Worm (Caenorhabditis elegans) whole organism, L3 larva: ENCODE measurements around the gene asm-1.

ENCODE experiments used
- ama-1 ChIP-seq: fragments of 150-350 bp; optimal IDR thresholded peaks from 2 replicates; lab custom pipeline; 2018
- ceh-28 ChIP-seq: fragments of 150-350 bp; optimal IDR thresholded peaks from 2 replicates; lab custom pipeline; 2014; ENCODE audit warnings: missing biosample characterization, missing genetic modification reagents, missing genetic modification characterization
- ceh-82 ChIP-seq: fragments of 150-350 bp; optimal IDR thresholded peaks from 2 replicates; lab custom pipeline; 2014; ENCODE audit warnings: missing biosample characterization, missing genetic modification characterization
- ceh-9 ChIP-seq: sonication (generic microtip); optimal IDR thresholded peaks from 2 replicates; lab custom pipeline; 2018; ENCODE audit warnings: missing biosample characterization, missing genetic modification characterization
- egl-27 ChIP-seq: sonication (generic microtip); optimal IDR thresholded peaks from 4 replicates; lab custom pipeline; 2017; ENCODE audit warnings: missing biosample characterization, missing genetic modification reagents, missing genetic modification characterization
- elt-1 ChIP-seq: fragments of 150-350 bp; optimal IDR thresholded peaks from 2 replicates; lab custom pipeline; 2014; ENCODE audit warnings: missing biosample characterization, missing genetic modification characterization
- elt-2 ChIP-seq: sonication (generic microtip); optimal IDR thresholded peaks from 2 replicates; lab custom pipeline; 2016; ENCODE audit warnings: missing genetic modification reagents, mild to moderate bottlenecking, missing genetic modification characterization, missing compliant biosample characterization
- elt-3 ChIP-seq, 3 experiments: fragments of 150-350 bp in 1 of 3; sonication (generic microtip) in 2 of 3; optimal IDR thresholded peaks; 2 replicates in 2 of 3; 4 replicates in 1 of 3; lab custom pipeline; 2014 to 2017; ENCODE audit warnings: missing biosample characterization in 3 of 3, missing genetic modification characterization in 3 of 3
- fkh-10 ChIP-seq: sonication (generic microtip); optimal IDR thresholded peaks from 2 replicates; lab custom pipeline; 2017; ENCODE audit warnings: missing biosample characterization, missing genetic modification reagents, missing genetic modification characterization
- fkh-2 ChIP-seq: fragments of 150-350 bp; optimal IDR thresholded peaks from 2 replicates; lab custom pipeline; 2014; ENCODE audit warnings: missing biosample characterization, missing genetic modification reagents, missing genetic modification characterization
- fos-1 ChIP-seq: fragments of 150-350 bp; optimal IDR thresholded peaks from 2 replicates; lab custom pipeline; 2014; ENCODE audit warnings: missing biosample characterization, missing genetic modification characterization
- hmg-11 ChIP-seq: sonication (generic microtip); optimal IDR thresholded peaks from 2 replicates; lab custom pipeline; 2016; ENCODE audit warnings: missing genetic modification characterization, missing compliant biosample characterization
- lin-39 ChIP-seq: fragments of 150-350 bp; optimal IDR thresholded peaks from 2 replicates; lab custom pipeline; 2018; ENCODE audit warnings: missing biosample characterization, missing genetic modification reagents, missing genetic modification characterization
- lsy-12 ChIP-seq: sonication (generic microtip); optimal IDR thresholded peaks from 2 replicates; lab custom pipeline; 2016; ENCODE audit warnings: mild to moderate bottlenecking, missing genetic modification characterization, missing compliant biosample characterization
- mdl-1 ChIP-seq: fragments of 150-350 bp; optimal IDR thresholded peaks from 2 replicates; lab custom pipeline; 2014; ENCODE audit warnings: missing biosample characterization, missing genetic modification characterization
- nfya-1 ChIP-seq: sonication (generic microtip); optimal IDR thresholded peaks from 2 replicates; lab custom pipeline; 2017; ENCODE audit warnings: missing genetic modification characterization, mild to moderate bottlenecking, missing compliant biosample characterization, antibody characterized with exemption, moderate library complexity; ENCODE audit not compliant: insufficient read depth
- nhr-12 ChIP-seq: fragments of 150-350 bp; optimal IDR thresholded peaks from 2 replicates; lab custom pipeline; 2014; ENCODE audit warnings: missing biosample characterization, missing genetic modification characterization
- nhr-23 ChIP-seq: fragments of 150-350 bp; optimal IDR thresholded peaks from 2 replicates; lab custom pipeline; 2014; ENCODE audit warnings: missing biosample characterization, missing genetic modification reagents, missing genetic modification characterization
- nhr-237 ChIP-seq: fragments of 150-350 bp; optimal IDR thresholded peaks from 2 replicates; lab custom pipeline; 2014; ENCODE audit warnings: missing biosample characterization, missing genetic modification characterization
- nhr-28 ChIP-seq: fragments of 150-350 bp; optimal IDR thresholded peaks from 2 replicates; lab custom pipeline; 2014; ENCODE audit warnings: missing biosample characterization, missing genetic modification characterization
- nhr-43 ChIP-seq: sonication (generic microtip); optimal IDR thresholded peaks from 2 replicates; lab custom pipeline; 2016; ENCODE audit warnings: mild to moderate bottlenecking, missing genetic modification characterization, missing compliant biosample characterization; ENCODE audit not compliant: poor library complexity, severe bottlenecking
- nhr-67 ChIP-seq: fragments of 150-350 bp; optimal IDR thresholded peaks from 2 replicates; lab custom pipeline; 2014; ENCODE audit warnings: missing biosample characterization, missing genetic modification characterization
- pha-4 ChIP-seq: fragments of 150-350 bp; optimal IDR thresholded peaks from 2 replicates; lab custom pipeline; 2014; ENCODE audit warnings: missing biosample characterization, missing genetic modification reagents, missing genetic modification characterization
- pqm-1 ChIP-seq: fragments of 150-350 bp; optimal IDR thresholded peaks from 2 replicates; lab custom pipeline; 2017; ENCODE audit warnings: missing biosample characterization, missing genetic modification characterization, inconsistent platforms
- sea-2 ChIP-seq: fragments of 150-350 bp; sonication (generic microtip); optimal IDR thresholded peaks from 4 replicates; lab custom pipeline; 2014; ENCODE audit warnings: missing biosample characterization, missing genetic modification reagents, missing genetic modification characterization
- skn-1 ChIP-seq: fragments of 150-350 bp; optimal IDR thresholded peaks from 2 replicates; lab custom pipeline; 2014; ENCODE audit warnings: missing biosample characterization, missing genetic modification characterization
- snpc-4 ChIP-seq: fragments of 150-350 bp; optimal IDR thresholded peaks from 2 replicates; lab custom pipeline; 2014; ENCODE audit warnings: missing biosample characterization, missing genetic modification characterization
- tbx-2 ChIP-seq: sonication (generic microtip); optimal IDR thresholded peaks from 2 replicates; lab custom pipeline; 2016; ENCODE audit warnings: mild to moderate bottlenecking, missing genetic modification characterization, missing compliant biosample characterization
- ztf-11 ChIP-seq: fragments of 150-350 bp; optimal IDR thresholded peaks from 2 replicates; lab custom pipeline; 2014; ENCODE audit warnings: missing biosample characterization, missing genetic modification characterization
- ztf-4 ChIP-seq: fragments of 150-350 bp; optimal IDR thresholded peaks from 2 replicates; lab custom pipeline; 2014; ENCODE audit warnings: missing biosample characterization, missing genetic modification characterization

Gene asm-1

ce11 chrII:6926488-6926887 lies 16.6 kb downstream of the asm-1 start (continued):
- peak; percentile 60 for TF ChIP-seq lin-39 (tag; lab: Kevin White, UChicago)
- TF ChIP-seq pha-4, result peak; percentile 68
- no peak for TF ChIP-seq ztf-4 (tag; lab: Kevin White, UChicago)
- no peak for TF ChIP-seq ceh-82 (tag; lab: Kevin White, UChicago)
- no peak for TF ChIP-seq ztf-11 (tag; lab: Kevin White, UChicago)
- peak; percentile 59 for TF ChIP-seq egl-27

- TF ChIP-seq lin-39 (tag; lab: Kevin White, UChicago), result no peak
- TF ChIP-seq fkh-10 (GFP tag; lab: Kevin White, UChicago), result no peak
- TF ChIP-seq nhr-43 (tag; lab: Kevin White, UChicago), result no peak
- no peak for TF ChIP-seq fos-1 (tag; lab: Kevin White, UChicago)
- no peak for TF ChIP-seq mdl-1 (tag; lab: Kevin White, UChicago)
- no peak for TF ChIP-seq ama-1 (lab: Kevin White, UChicago)
These were observed 17.2 kb downstream of the asm-1 start for ce11 chrII:6927034-6927433.

- TF ChIP-seq nhr-67 (tag; lab: Kevin White, UChicago) (no peak), elt-2 (peak; percentile 21), nhr-12 (tag; lab: Kevin White, UChicago) (no peak), fkh-10 (GFP tag; lab: Kevin White, UChicago) (no peak)
These were observed 17.7 kb downstream of the asm-1 start, which contains the start of gene F22D3.4 for ce11 chrII:6927603-6928002. Gene F22D3.4, minus strand, starts transcription at chrII:6927603.

- peak; percentile 57 for TF ChIP-seq nfya-1 (tag; lab: Kevin White, UChicago)
- TF ChIP-seq snpc-4, result peak; percentile 43
- TF ChIP-seq hmg-11, result peak; percentile 64
- peak; percentile 2 for TF ChIP-seq pqm-1 (tag; lab: Kevin White, UChicago)
- TF ChIP-seq ceh-82 (tag; lab: Kevin White, UChicago), result no peak
- peak; percentile 3 for TF ChIP-seq lsy-12 (tag; lab: Kevin White, UChicago)
- peak; percentile 50 for TF ChIP-seq elt-2
- no peak for TF ChIP-seq skn-1 (tag; lab: Kevin White, UChicago)
- peak; percentile 47 for TF ChIP-seq pha-4
These were observed 18.5 kb downstream of the asm-1 start, which contains the start of gene flcn-1 for ce11 chrII:6928416-6928815. Gene flcn-1, plus strand, starts transcription at chrII:6928763.

- TF ChIP-seq elt-2 (peak; percentile 1), nhr-23 (tag; lab: Kevin White, UChicago) (no peak), nfya-1 (tag; lab: Kevin White, UChicago) (peak; percentile 28), pha-4 (peak; percentile 4)
These were observed 20.2 kb downstream of the asm-1 start for ce11 chrII:6930072-6930471.

ce11 chrII:6932978-6933377 lies 23.1 kb downstream of the asm-1 start:
- no peak for TF ChIP-seq sea-2 (GFP tag; lab: Kevin White, UChicago)
- peak; percentile 13 for TF ChIP-seq pha-4
- TF ChIP-seq ceh-28 (tag; lab: Kevin White, UChicago), result peak; percentile 70
- TF ChIP-seq, all 47 proteins: peak for 2

ce11 chrII:6934729-6935128 lies 24.9 kb downstream of the asm-1 start:
- TF ChIP-seq nhr-12 (tag; lab: Kevin White, UChicago) (no peak), pha-4 (peak; percentile 43), lin-39 (tag; lab: Kevin White, UChicago) (peak; percentile 46)

ce11 chrII:6935975-6936374 lies 26.1 kb downstream of the asm-1 start:
- no peak for TF ChIP-seq ama-1 (lab: Kevin White, UChicago)
- TF ChIP-seq ztf-4 (tag; lab: Kevin White, UChicago), result no peak
- no peak for TF ChIP-seq nhr-237 (tag; lab: Kevin White, UChicago)
- TF ChIP-seq lsy-12 (tag; lab: Kevin White, UChicago), result no peak
- TF ChIP-seq nhr-43 (tag; lab: Kevin White, UChicago), result no peak
- TF ChIP-seq elt-1 (tag; lab: Kevin White, UChicago), result no peak
- TF ChIP-seq fkh-2, result no peak
- TF ChIP-seq ceh-9 (tag; lab: Kevin White, UChicago), result no peak
- TF ChIP-seq elt-2, result no peak
- no peak for TF ChIP-seq fos-1 (tag; lab: Kevin White, UChicago)
- TF ChIP-seq tbx-2 (tag; lab: Kevin White, UChicago), result no peak
- TF ChIP-seq pha-4, result no peak
- TF ChIP-seq ceh-28 (tag; lab: Kevin White, UChicago), result no peak
- no peak for TF ChIP-seq lin-39 (tag; lab: Kevin White, UChicago)
- no peak for TF ChIP-seq egl-27
- no peak for TF ChIP-seq elt-3 (tag; optimal IDR thresholded peaks at IDR 0.05; lab: Kevin White, UChicago)
- no peak for TF ChIP-seq snpc-4
- no peak for TF ChIP-seq nhr-28 (tag; lab: Kevin White, UChicago)
- TF ChIP-seq, all 47 proteins: peak for 0
